Worm (Caenorhabditis elegans): ENCODE data around the gene F31B12.4.

Gene F31B12.4

DNA sequence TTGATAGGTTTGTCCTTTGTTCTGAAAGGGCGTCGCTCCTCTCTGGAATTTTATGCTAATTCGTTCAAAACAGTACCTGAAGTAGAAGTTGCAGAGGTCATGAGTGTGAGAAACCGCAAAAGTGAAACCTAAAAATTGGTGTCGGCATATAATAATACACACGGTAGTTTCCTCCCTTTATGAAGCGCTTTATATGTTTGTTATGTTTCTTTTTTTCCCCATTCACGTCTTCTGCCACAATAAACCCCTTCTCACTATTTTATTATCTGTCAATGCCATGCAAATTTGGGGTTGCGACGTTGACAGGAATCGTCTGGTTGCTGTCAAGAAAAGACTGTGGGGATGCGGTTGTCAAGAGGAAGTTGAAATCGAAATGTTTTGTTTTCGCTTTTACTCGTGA, 12.1 kb upstream of the F31B12.4 start, which contains the start of gene vap-2:
Gene vap-2, minus strand, starts transcription at position 101 of the 400 bp plus-strand sequence.
- TF ChIP-seq nhr-27 (tag; optimal IDR thresholded peaks at IDR 0.05) (no peak), sea-2 (GFP tag; IDR thresholded peaks at IDR 0.05) (no peak), F37B4.10 (GFP tag; IDR thresholded peaks at IDR 0.05) (no peak), lin-40 (tag; optimal IDR thresholded peaks at IDR 0.05) (no peak), attf-5 (GFP tag; optimal IDR thresholded peaks at IDR 0.05) (no peak), dpff-1 (tag; optimal IDR thresholded peaks at IDR 0.05) (no peak), ceh-40 (GFP tag; IDR thresholded peaks at IDR 0.05) (no peak), F39B2.1 (GFP tag; IDR thresholded peaks at IDR 0.05) (no peak), somi-1 (GFP tag; optimal IDR thresholded peaks at IDR 0.05) (no peak), Y56A3A.18 (GFP tag; IDR thresholded peaks at IDR 0.05) (no peak), ama-1 (optimal IDR thresholded peaks at IDR 0.05) (no peak), ama-1 (GFP tag; optimal IDR thresholded peaks at IDR 0.05) (no peak), rcor-1 (GFP tag; IDR thresholded peaks at IDR 0.05) (no peak), akir-1 (GFP tag; optimal IDR thresholded peaks at IDR 0.05) (no peak), nfya-2 (GFP tag; IDR thresholded peaks at IDR 0.05) (no peak), K12H6.12 (tag; optimal IDR thresholded peaks at IDR 0.05) (no peak), B0261.1 (tag; optimal IDR thresholded peaks at IDR 0.05) (no peak), ceh-100 (GFP tag; IDR thresholded peaks at IDR 0.05) (no peak), lsy-27 (tag; optimal IDR thresholded peaks at IDR 0.05; ENCODE audit: borderline replicate concordance, insufficient read depth) (no peak)

DNA sequence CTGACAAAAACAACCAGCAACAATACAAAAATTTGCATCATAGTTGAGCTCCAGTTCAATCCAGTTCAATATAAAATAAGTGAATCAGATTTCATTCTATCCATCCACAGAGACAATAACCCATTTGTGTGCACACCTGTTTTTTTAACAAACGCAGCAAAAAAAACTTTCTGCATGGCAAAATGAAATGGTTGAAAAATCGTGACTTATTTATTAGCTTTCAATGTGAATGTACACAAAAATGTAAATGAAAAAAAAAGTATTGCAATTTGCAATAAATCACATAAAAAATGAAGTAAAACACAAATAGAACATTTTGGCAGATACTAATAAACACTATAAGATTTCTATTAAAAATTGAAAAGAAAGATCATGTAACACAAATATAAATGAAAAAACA, 9.9 kb upstream of the F31B12.4 start, which contains the start of gene T05A10.6:
Gene T05A10.6, minus strand, starts transcription at position 101 of the 400 bp plus-strand sequence.
- TF ChIP-seq snpc-4 (GFP tag; optimal IDR thresholded peaks at IDR 0.05) (no peak), snpc-4 (tag; optimal IDR thresholded peaks at IDR 0.05) (no peak), ztf-22 (GFP tag; optimal IDR thresholded peaks at IDR 0.05) (no peak), Y53G8AR.9 (GFP tag; conservative IDR thresholded peaks at IDR 0.05) (no peak), ztf-18 (tag; optimal IDR thresholded peaks at IDR 0.05) (no peak), ets-4 (GFP tag; optimal IDR thresholded peaks at IDR 0.05) (no peak), ztf-25 (GFP tag; IDR thresholded peaks at IDR 0.05) (no peak)

ce11 chrX:10820511-10820910, 16.0 kb downstream of the F31B12.4 start, which contains the start of gene F31B12.3:
Gene F31B12.3, minus strand, starts transcription at chrX:10820611.
- TF ChIP-seq tbx-9 (tag; optimal IDR thresholded peaks at IDR 0.05; ENCODE audit: borderline replicate concordance) (no peak), ekl-4 (GFP tag; IDR thresholded peaks at IDR 0.05) (no peak), nhr-90 (tag; optimal IDR thresholded peaks at IDR 0.05) (no peak), pbrm-1 (GFP tag; IDR thresholded peaks at IDR 0.05) (no peak), hmg-20 (GFP tag; IDR thresholded peaks at IDR 0.05) (no peak), ztf-18 (tag; optimal IDR thresholded peaks at IDR 0.05) (no peak), ceh-91 (GFP tag; IDR thresholded peaks at IDR 0.05) (no peak), pha-4 (tag; optimal IDR thresholded peaks at IDR 0.05) (no peak), Y53G8AR.9 (GFP tag; conservative IDR thresholded peaks at IDR 0.05) (no peak), madf-10 (tag; optimal IDR thresholded peaks at IDR 0.05) (no peak), lin-26 (GFP tag; IDR thresholded peaks at IDR 0.05) (no peak), somi-1 (GFP tag; optimal IDR thresholded peaks at IDR 0.05) (no peak), hlh-26 (GFP tag; conservative IDR thresholded peaks at IDR 0.05) (no peak), bed-1 (GFP tag; IDR thresholded peaks at IDR 0.05) (no peak), attf-6 (GFP tag; IDR thresholded peaks at IDR 0.05) (no peak), rpc-1 (optimal IDR thresholded peaks at IDR 0.05) (no peak), rpc-1 (tag; optimal IDR thresholded peaks at IDR 0.05) (no peak)
